Fruit fly (Drosophila melanogaster): ENCODE results near the gene mAcon1.

mAcon1 gene

dm6 chr2L:21163311-21163842 lies 5.0 kb upstream of the mAcon1 start, which contains the start of gene Noc2:
Gene Noc2 (plus strand): TSS chr2L:21163641.
- TF ChIP-seq EcR (GFP tag; optimal IDR thresholded peaks at IDR 0.05) (no peak), usp (GFP tag; optimal IDR thresholded peaks at IDR 0.05) (no peak), psq (optimal IDR thresholded peaks at IDR 0.05) (no peak), Dll (optimal IDR thresholded peaks at IDR 0.05) (no peak), pan (optimal IDR thresholded peaks at IDR 0.05) (no peak), CG8478 (optimal IDR thresholded peaks at IDR 0.05) (no peak)

- no peak for TF ChIP-seq CG8478 (optimal IDR thresholded peaks at IDR 0.05)
- no peak for TF ChIP-seq EcR (GFP tag; optimal IDR thresholded peaks at IDR 0.05)
- no peak for TF ChIP-seq psq (optimal IDR thresholded peaks at IDR 0.05)
- TF ChIP-seq usp (GFP tag; optimal IDR thresholded peaks at IDR 0.05): no peak
- no peak for TF ChIP-seq pan (optimal IDR thresholded peaks at IDR 0.05)
- no peak for TF ChIP-seq Dll (optimal IDR thresholded peaks at IDR 0.05)
Observed at dm6 chr2L:21166422-21166821, 1.9 kb upstream of the mAcon1 start.

- TF ChIP-seq psq (optimal IDR thresholded peaks at IDR 0.05): no peak
- TF ChIP-seq pan (optimal IDR thresholded peaks at IDR 0.05): no peak
- no peak for TF ChIP-seq EcR (GFP tag; optimal IDR thresholded peaks at IDR 0.05)
- no peak for TF ChIP-seq Dll (optimal IDR thresholded peaks at IDR 0.05)
- no peak for TF ChIP-seq CG8478 (optimal IDR thresholded peaks at IDR 0.05)
- no peak for TF ChIP-seq usp (GFP tag; optimal IDR thresholded peaks at IDR 0.05)
Observed at dm6 chr2L:21169160-21169624, 822 bp downstream of the mAcon1 start.

- no peak for TF ChIP-seq CG8478 (optimal IDR thresholded peaks at IDR 0.05)
- no peak for TF ChIP-seq psq (optimal IDR thresholded peaks at IDR 0.05)
- TF ChIP-seq Dll (optimal IDR thresholded peaks at IDR 0.05): no peak
- TF ChIP-seq EcR (GFP tag; optimal IDR thresholded peaks at IDR 0.05): no peak
- no peak for TF ChIP-seq usp (GFP tag; optimal IDR thresholded peaks at IDR 0.05)
- no peak for TF ChIP-seq pan (optimal IDR thresholded peaks at IDR 0.05)
Observed at dm6 chr2L:21169863-21170262, 1.5 kb downstream of the mAcon1 start.

- no peak for TF ChIP-seq Dll (optimal IDR thresholded peaks at IDR 0.05)
- no peak for TF ChIP-seq usp (GFP tag; optimal IDR thresholded peaks at IDR 0.05)
- no peak for TF ChIP-seq psq (optimal IDR thresholded peaks at IDR 0.05)
- no peak for TF ChIP-seq EcR (GFP tag; optimal IDR thresholded peaks at IDR 0.05)
- TF ChIP-seq pan (optimal IDR thresholded peaks at IDR 0.05): no peak
- TF ChIP-seq CG8478 (optimal IDR thresholded peaks at IDR 0.05): no peak
Observed at dm6 chr2L:21172922-21173321, 4.6 kb downstream of the mAcon1 start, which contains the start of gene CG31627. Gene CG31627 (plus strand): TSS chr2L:21173222.

- TF ChIP-seq Dll (optimal IDR thresholded peaks at IDR 0.05) (no peak), CG8478 (optimal IDR thresholded peaks at IDR 0.05) (no peak), psq (optimal IDR thresholded peaks at IDR 0.05) (no peak), pan (optimal IDR thresholded peaks at IDR 0.05) (no peak), usp (GFP tag; optimal IDR thresholded peaks at IDR 0.05) (no peak), EcR (GFP tag; optimal IDR thresholded peaks at IDR 0.05) (no peak)
Observed at dm6 chr2L:21178436-21179216, 10.3 kb downstream of the mAcon1 start.

dm6 chr2L:21179217-21179520 lies 10.8 kb downstream of the mAcon1 start:
- TF ChIP-seq pan (optimal IDR thresholded peaks at IDR 0.05): no peak
- no peak for TF ChIP-seq Dll (optimal IDR thresholded peaks at IDR 0.05)
- TF ChIP-seq psq (optimal IDR thresholded peaks at IDR 0.05): no peak
- no peak for TF ChIP-seq CG8478 (optimal IDR thresholded peaks at IDR 0.05)
- TF ChIP-seq EcR (GFP tag; optimal IDR thresholded peaks at IDR 0.05): no peak
- TF ChIP-seq usp (GFP tag; optimal IDR thresholded peaks at IDR 0.05): no peak

- TF ChIP-seq usp (GFP tag; optimal IDR thresholded peaks at IDR 0.05) (no peak), pan (optimal IDR thresholded peaks at IDR 0.05) (no peak), EcR (GFP tag; optimal IDR thresholded peaks at IDR 0.05) (no peak), psq (optimal IDR thresholded peaks at IDR 0.05) (no peak), CG8478 (optimal IDR thresholded peaks at IDR 0.05) (no peak), Dll (optimal IDR thresholded peaks at IDR 0.05) (no peak)
Observed at dm6 chr2L:21179615-21180031, 11.3 kb downstream of the mAcon1 start, which contains the start of the genes bur and Mcm10. Gene bur (minus strand): TSS chr2L:21179683. Gene Mcm10 (plus strand): TSS chr2L:21179933.

- no peak for TF ChIP-seq psq (optimal IDR thresholded peaks at IDR 0.05)
- no peak for TF ChIP-seq EcR (GFP tag; optimal IDR thresholded peaks at IDR 0.05)
- TF ChIP-seq usp (GFP tag; optimal IDR thresholded peaks at IDR 0.05): no peak
- TF ChIP-seq Dll (optimal IDR thresholded peaks at IDR 0.05): no peak
- TF ChIP-seq pan (optimal IDR thresholded peaks at IDR 0.05): no peak
- TF ChIP-seq CG8478 (optimal IDR thresholded peaks at IDR 0.05): no peak
Observed at dm6 chr2L:21187753-21188152, 19.4 kb downstream of the mAcon1 start.

dm6 chr2L:21189273-21189781 lies 21.0 kb downstream of the mAcon1 start:
- TF ChIP-seq Dll (optimal IDR thresholded peaks at IDR 0.05): no peak
- TF ChIP-seq EcR (GFP tag; optimal IDR thresholded peaks at IDR 0.05): no peak
- no peak for TF ChIP-seq pan (optimal IDR thresholded peaks at IDR 0.05)
- no peak for TF ChIP-seq CG8478 (optimal IDR thresholded peaks at IDR 0.05)
- TF ChIP-seq psq (optimal IDR thresholded peaks at IDR 0.05): no peak

- TF ChIP-seq psq (optimal IDR thresholded peaks at IDR 0.05) (no peak), CG8478 (optimal IDR thresholded peaks at IDR 0.05) (no peak), Dll (optimal IDR thresholded peaks at IDR 0.05) (no peak), pan (optimal IDR thresholded peaks at IDR 0.05) (no peak), usp (GFP tag; optimal IDR thresholded peaks at IDR 0.05) (no peak), EcR (GFP tag; optimal IDR thresholded peaks at IDR 0.05) (no peak)
Observed at dm6 chr2L:21195331-21195730, 27.0 kb downstream of the mAcon1 start.

dm6 chr2L:21196511-21196910 lies 28.1 kb downstream of the mAcon1 start:
- TF ChIP-seq pan (optimal IDR thresholded peaks at IDR 0.05) (no peak), Dll (optimal IDR thresholded peaks at IDR 0.05) (no peak), CG8478 (optimal IDR thresholded peaks at IDR 0.05) (no peak), EcR (GFP tag; optimal IDR thresholded peaks at IDR 0.05) (no peak), psq (optimal IDR thresholded peaks at IDR 0.05) (no peak), usp (GFP tag; optimal IDR thresholded peaks at IDR 0.05) (no peak)

Measured in whole organism.